Worm (Caenorhabditis elegans) whole organism, mixed stage, embryonic: ENCODE measurements around the gene F43G6.8.

ENCODE experiments used
- blmp-1 ChIP-seq: fragments of 150-350 bp; optimal IDR thresholded peaks from 2 replicates; lab custom pipeline; 2014; ENCODE audit warnings: missing biosample characterization, missing genetic modification characterization
- hlh-1 ChIP-seq: fragments of 150-350 bp; optimal IDR thresholded peaks from 2 replicates; lab custom pipeline; 2014; ENCODE audit warnings: missing biosample characterization, missing genetic modification reagents, missing genetic modification characterization
- lin-13 ChIP-seq: fragments of 150-350 bp; optimal IDR thresholded peaks from 2 replicates; lab custom pipeline; 2014; ENCODE audit warnings: missing biosample characterization, missing genetic modification characterization
- lsy-2 ChIP-seq: fragments of 150-350 bp; optimal IDR thresholded peaks from 2 replicates; lab custom pipeline; 2014; ENCODE audit warnings: missing biosample characterization, missing genetic modification characterization
- mls-2 ChIP-seq: sonication (generic microtip); optimal IDR thresholded peaks from 2 replicates; lab custom pipeline; 2016; ENCODE audit warnings: mild to moderate bottlenecking, missing genetic modification characterization, moderate library complexity, missing compliant biosample characterization
- nhr-2 ChIP-seq: fragments of 150-350 bp; optimal IDR thresholded peaks from 2 replicates; lab custom pipeline; 2014; ENCODE audit warnings: missing biosample characterization, missing genetic modification characterization
- nhr-237 ChIP-seq: fragments of 150-350 bp; optimal IDR thresholded peaks from 2 replicates; lab custom pipeline; 2014; ENCODE audit warnings: missing biosample characterization, missing genetic modification characterization
- nhr-76 ChIP-seq: sonication (generic microtip); optimal IDR thresholded peaks from 2 replicates; lab custom pipeline; 2017; ENCODE audit warnings: missing biosample characterization, missing genetic modification characterization
- snpc-4 ChIP-seq: fragments of 150-350 bp; optimal IDR thresholded peaks from 2 replicates; lab custom pipeline; 2014; ENCODE audit warnings: missing biosample characterization, missing genetic modification characterization
- sptf-1 ChIP-seq: sonication (generic microtip); optimal IDR thresholded peaks from 2 replicates; lab custom pipeline; 2017; ENCODE audit warnings: mild to moderate bottlenecking, missing genetic modification characterization, moderate library complexity, missing compliant biosample characterization
- ztf-11 ChIP-seq: fragments of 150-350 bp; optimal IDR thresholded peaks from 2 replicates; lab custom pipeline; 2014; ENCODE audit warnings: missing biosample characterization, missing genetic modification characterization

- TF ChIP-seq lin-13 (tag; lab: Kevin White, UChicago) (no peak), lsy-2 (tag; lab: Kevin White, UChicago) (no peak), snpc-4 (tag; lab: Kevin White, UChicago) (no peak), blmp-1 (tag; lab: Kevin White, UChicago) (no peak), nhr-76 (tag; lab: Kevin White, UChicago) (no peak), ztf-11 (no peak), mls-2 (tag; lab: Kevin White, UChicago) (no peak), sptf-1 (tag; lab: Kevin White, UChicago) (no peak), hlh-1 (no peak), nhr-237 (no peak), nhr-2 (tag; lab: Kevin White, UChicago) (no peak)
Observed at ce11 chrII:11788025-11788424, 25.9 kb downstream of the F43G6.8 start.
